Worm (Caenorhabditis elegans) whole organism, L3 larva: ENCODE measurements around the gene fbxa-108.

Experiments
- aly-2 ChIP-seq: fragments of 150-350 bp; optimal IDR thresholded peaks from 2 replicates; lab custom pipeline; 2014; ENCODE audit warnings: missing biosample characterization, missing genetic modification characterization
- ama-1 ChIP-seq: fragments of 150-350 bp; optimal IDR thresholded peaks from 2 replicates; lab custom pipeline; 2018
- nhr-237 ChIP-seq: fragments of 150-350 bp; optimal IDR thresholded peaks from 2 replicates; lab custom pipeline; 2014; ENCODE audit warnings: missing biosample characterization, missing genetic modification characterization
- nhr-67 ChIP-seq: fragments of 150-350 bp; optimal IDR thresholded peaks from 2 replicates; lab custom pipeline; 2014; ENCODE audit warnings: missing biosample characterization, missing genetic modification characterization
- unc-39 ChIP-seq: sonication (generic microtip); optimal IDR thresholded peaks from 4 replicates; lab custom pipeline; 2017; ENCODE audit warnings: missing biosample characterization, missing genetic modification characterization
- ztf-4 ChIP-seq: fragments of 150-350 bp; optimal IDR thresholded peaks from 2 replicates; lab custom pipeline; 2014; ENCODE audit warnings: missing biosample characterization, missing genetic modification characterization

ce11 chrV:17683290-17683689 lies 24.1 kb upstream of the fbxa-108 start:
- TF ChIP-seq ztf-4 (tag; lab: Kevin White, UChicago) (no peak), ama-1 (no peak), nhr-67 (tag; lab: Kevin White, UChicago) (no peak), nhr-237 (tag; lab: Kevin White, UChicago) (no peak), aly-2 (tag; lab: Kevin White, UChicago) (no peak), unc-39 (tag; lab: Kevin White, UChicago) (no peak)
